Fruit fly (Drosophila melanogaster) whole organism, embryonic: ENCODE measurements around the gene CG4537.
A peak's percentile ranks its signal among the peaks of the same experiment; 100 is the strongest.

Experiments used
- Adf1 ChIP-seq: fragments of 200-800 bp; sonication (Bioruptor generic); IDR thresholded peaks from 2 replicates; pipeline ENCODE4 v1.3.6; 2022; ENCODE audit warnings: missing biosample characterization, missing genetic modification characterization
- B-H1 ChIP-seq: fragments of 200-800 bp; sonication (Bioruptor generic); IDR thresholded peaks from 3 replicates; pipeline ENCODE4 v1.3.6; 2022; ENCODE audit warnings: missing biosample characterization, missing genetic modification characterization
- BEAF-32 ChIP-seq: fragments of 200-800 bp; sonication (Bioruptor generic); optimal IDR thresholded peaks from 3 replicates; lab custom pipeline; 2017; ENCODE audit warnings: missing biosample characterization, missing genetic modification characterization, mild to moderate bottlenecking, moderate library complexity, missing genetic modification reagents
- Bteb2 ChIP-seq: fragments of 200-800 bp; sonication (Bioruptor generic); optimal IDR thresholded peaks from 2 replicates; lab custom pipeline; 2016; ENCODE audit warnings: missing biosample characterization, missing genetic modification characterization
- CG11504 ChIP-seq: fragments of 200-800 bp; sonication (Bioruptor generic); optimal IDR thresholded peaks from 3 replicates; lab custom pipeline; 2019; ENCODE audit warnings: missing biosample characterization, mild to moderate bottlenecking, missing genetic modification characterization, moderate library complexity
- CG12104 ChIP-seq: fragments of 200-800 bp; sonication (Bioruptor generic); optimal IDR thresholded peaks from 3 replicates; lab custom pipeline; 2016; ENCODE audit warnings: missing biosample characterization, missing genetic modification characterization
- CG12299 ChIP-seq: fragments of 200-800 bp; sonication (Bioruptor generic); optimal IDR thresholded peaks from 2 replicates; lab custom pipeline; 2018; ENCODE audit warnings: missing biosample characterization, mild to moderate bottlenecking, missing genetic modification characterization
- CG13287 ChIP-seq: fragments of 200-800 bp; sonication (Bioruptor generic); IDR thresholded peaks from 2 replicates; pipeline ENCODE4 v1.3.6; 2022; ENCODE audit warnings: missing biosample characterization, missing genetic modification characterization; ENCODE audit not compliant: partially characterized antibody
- CG14710 ChIP-seq: fragments of 200-800 bp; sonication (Bioruptor generic); optimal IDR thresholded peaks from 3 replicates; lab custom pipeline; 2019; ENCODE audit warnings: missing biosample characterization, mild to moderate bottlenecking, missing genetic modification characterization, moderate library complexity
- CG14860 ChIP-seq: fragments of 200-800 bp; sonication (Bioruptor generic); IDR thresholded peaks from 3 replicates; pipeline ENCODE4 v1.3.6; 2022; ENCODE audit warnings: missing biosample characterization, missing genetic modification characterization; ENCODE audit not compliant: partially characterized antibody
- CG1529 ChIP-seq: fragments of 200-800 bp; sonication (Bioruptor generic); optimal IDR thresholded peaks from 3 replicates; lab custom pipeline; 2018; ENCODE audit warnings: missing biosample characterization, missing genetic modification characterization
- CG1603 ChIP-seq: fragments of 200-800 bp; sonication (Bioruptor generic); optimal IDR thresholded peaks from 2 replicates; lab custom pipeline; 2019; ENCODE audit warnings: missing biosample characterization, mild to moderate bottlenecking, missing genetic modification characterization, moderate library complexity
- CG17328 ChIP-seq: fragments of 200-800 bp; sonication (Bioruptor generic); IDR thresholded peaks from 2 replicates; pipeline ENCODE4 v1.3.6; 2022; ENCODE audit warnings: missing biosample characterization, missing genetic modification characterization
- CG17361 ChIP-seq: fragments of 200-800 bp; sonication (Bioruptor generic); IDR thresholded peaks from 3 replicates; pipeline ENCODE4 v1.3.6; 2022; ENCODE audit warnings: missing biosample characterization, missing genetic modification characterization
- CG17385 ChIP-seq: fragments of 200-800 bp; sonication (Bioruptor generic); optimal IDR thresholded peaks from 3 replicates; lab custom pipeline; 2018; ENCODE audit warnings: missing biosample characterization, mild to moderate bottlenecking, missing genetic modification characterization
- CG17568 ChIP-seq: fragments of 200-800 bp; sonication (Bioruptor generic); optimal IDR thresholded peaks from 2 replicates; lab custom pipeline; 2018; ENCODE audit warnings: missing biosample characterization, mild to moderate bottlenecking, missing genetic modification characterization, moderate library complexity
- CG17912 ChIP-seq: fragments of 200-800 bp; sonication (Bioruptor generic); optimal IDR thresholded peaks from 2 replicates; lab custom pipeline; 2018; ENCODE audit warnings: missing biosample characterization, mild to moderate bottlenecking, missing genetic modification characterization
- CG1792 ChIP-seq: fragments of 200-800 bp; sonication (Bioruptor generic); optimal IDR thresholded peaks from 2 replicates; lab custom pipeline; 2016; ENCODE audit warnings: missing biosample characterization, missing genetic modification characterization
- CG2129 ChIP-seq: fragments of 200-800 bp; sonication (Bioruptor generic); IDR thresholded peaks from 2 replicates; pipeline ENCODE4 v1.3.6; 2022; ENCODE audit warnings: missing biosample characterization, missing genetic modification characterization; ENCODE audit not compliant: partially characterized antibody
- CG30020 ChIP-seq: fragments of 200-800 bp; optimal IDR thresholded peaks from 2 replicates; lab custom pipeline; 2019; ENCODE audit warnings: missing biosample characterization, mild to moderate bottlenecking, missing genetic modification characterization, moderate library complexity
- CG3163 ChIP-seq: fragments of 200-800 bp; sonication (Bioruptor generic); optimal IDR thresholded peaks from 3 replicates; lab custom pipeline; 2016; ENCODE audit warnings: missing biosample characterization, missing genetic modification characterization
- CG4360 ChIP-seq: fragments of 200-800 bp; sonication (Bioruptor generic); IDR thresholded peaks from 2 replicates; pipeline ENCODE4 v1.3.6; 2022; ENCODE audit warnings: missing biosample characterization, missing genetic modification characterization
- CG8478 ChIP-seq: fragments of >200 bp; optimal IDR thresholded peaks from 2 replicates; lab custom pipeline; 2018
- CG9437 ChIP-seq: fragments of 200-800 bp; sonication (Bioruptor generic); optimal IDR thresholded peaks from 2 replicates; lab custom pipeline; 2018; ENCODE audit warnings: missing biosample characterization, mild to moderate bottlenecking, missing genetic modification characterization
- D ChIP-seq, 2 experiments: fragments of 200-800 bp in 1 of 2; fragments of >200 bp in 1 of 2; sonication (Bioruptor generic) in 1 of 2; optimal IDR thresholded peaks; 2 replicates in 1 of 2; 3 replicates in 1 of 2; lab custom pipeline; 2017; ENCODE audit warnings: mild to moderate bottlenecking in 1 of 2, missing biosample characterization in 1 of 2, missing genetic modification characterization in 1 of 2, missing genetic modification reagents in 1 of 2
- Dek ChIP-seq: fragments of 200-800 bp; sonication (Bioruptor generic); optimal IDR thresholded peaks from 3 replicates; lab custom pipeline; 2019; ENCODE audit warnings: missing biosample characterization, mild to moderate bottlenecking, missing genetic modification characterization, moderate library complexity
- Dfd ChIP-seq, 2 experiments: fragments of >200 bp; optimal IDR thresholded peaks; 2 replicates each; lab custom pipeline; 2017; ENCODE audit warnings: missing biosample characterization in 2 of 2, missing genetic modification characterization in 2 of 2
- Ets97D ChIP-seq: fragments of 200-800 bp; sonication (Bioruptor generic); optimal IDR thresholded peaks from 3 replicates; lab custom pipeline; 2016; ENCODE audit warnings: missing biosample characterization, missing genetic modification characterization
- Hr39 ChIP-seq: fragments of >200 bp; optimal IDR thresholded peaks from 2 replicates; lab custom pipeline; 2017
- Hsf ChIP-seq: fragments of 200-800 bp; sonication (Bioruptor generic); optimal IDR thresholded peaks from 3 replicates; lab custom pipeline; 2016; ENCODE audit warnings: missing biosample characterization, missing genetic modification characterization
- Mes4 ChIP-seq: fragments of 200-800 bp; sonication (Bioruptor generic); optimal IDR thresholded peaks from 2 replicates; lab custom pipeline; 2016; ENCODE audit warnings: missing biosample characterization, missing genetic modification characterization
- NC2α ChIP-seq: fragments of 200-800 bp; sonication (Bioruptor generic); optimal IDR thresholded peaks from 2 replicates; lab custom pipeline; 2016; ENCODE audit warnings: missing biosample characterization, missing genetic modification characterization
- NC2β ChIP-seq: fragments of 200-800 bp; sonication (Bioruptor generic); optimal IDR thresholded peaks from 2 replicates; lab custom pipeline; 2016; ENCODE audit warnings: missing biosample characterization, missing genetic modification characterization
- Rfx ChIP-seq: fragments of 200-800 bp; sonication (Bioruptor generic); IDR thresholded peaks from 2 replicates; pipeline ENCODE4 v1.3.6; 2022; ENCODE audit warnings: missing biosample characterization, missing genetic modification characterization
- ase ChIP-seq: fragments of 200-800 bp; sonication (Bioruptor generic); IDR thresholded peaks from 3 replicates; pipeline ENCODE4 v1.3.6; 2022; ENCODE audit warnings: missing biosample characterization, missing genetic modification characterization
- ash1 ChIP-seq: fragments of 200-800 bp; sonication (Bioruptor generic); optimal IDR thresholded peaks from 2 replicates; lab custom pipeline; 2018; ENCODE audit warnings: missing biosample characterization, mild to moderate bottlenecking, missing genetic modification characterization
- ci ChIP-seq: fragments of 200-800 bp; sonication (Bioruptor generic); IDR thresholded peaks from 3 replicates; pipeline ENCODE4 v1.3.6; 2022; ENCODE audit warnings: missing biosample characterization, missing genetic modification characterization
- dati ChIP-seq: fragments of 200-800 bp; sonication (Bioruptor generic); IDR thresholded peaks from 2 replicates; pipeline ENCODE4 v1.3.6; 2022; ENCODE audit warnings: missing biosample characterization, missing genetic modification characterization
- dimm ChIP-seq: fragments of 200-800 bp; sonication (Bioruptor generic); IDR thresholded peaks from 2 replicates; pipeline ENCODE4 v1.3.6; 2022; ENCODE audit warnings: missing biosample characterization, missing genetic modification characterization
- en ChIP-seq: fragments of 200-800 bp; sonication (Bioruptor generic); optimal IDR thresholded peaks from 2 replicates; lab custom pipeline; 2016; ENCODE audit warnings: missing biosample characterization, missing genetic modification characterization
- fd96Cb ChIP-seq: fragments of 200-800 bp; sonication (Bioruptor generic); optimal IDR thresholded peaks from 2 replicates; lab custom pipeline; 2018; ENCODE audit warnings: missing biosample characterization, mild to moderate bottlenecking, missing genetic modification characterization, moderate library complexity
- gcm2 ChIP-seq: fragments of 200-800 bp; sonication (Bioruptor generic); optimal IDR thresholded peaks from 2 replicates; lab custom pipeline; 2016; ENCODE audit warnings: missing biosample characterization, missing genetic modification characterization
- mirr ChIP-seq: fragments of 200-800 bp; sonication (Bioruptor generic); optimal IDR thresholded peaks from 3 replicates; lab custom pipeline; 2018; ENCODE audit warnings: missing biosample characterization, mild to moderate bottlenecking, missing genetic modification characterization
- nerfin-1 ChIP-seq: fragments of 200-800 bp; sonication (Bioruptor generic); optimal IDR thresholded peaks from 3 replicates; lab custom pipeline; 2019; ENCODE audit warnings: missing biosample characterization, mild to moderate bottlenecking, missing genetic modification characterization, moderate library complexity
- peb ChIP-seq: fragments of 200-800 bp; sonication (Bioruptor generic); IDR thresholded peaks from 2 replicates; pipeline ENCODE4 v1.3.6; 2022; ENCODE audit warnings: missing biosample characterization, missing genetic modification characterization
- pho ChIP-seq: fragments of 200-800 bp; sonication (Bioruptor generic); optimal IDR thresholded peaks from 2 replicates; lab custom pipeline; 2016; ENCODE audit warnings: missing biosample characterization, missing genetic modification characterization
- run ChIP-seq: fragments of 200-800 bp; sonication (Bioruptor generic); optimal IDR thresholded peaks from 3 replicates; lab custom pipeline; 2018; ENCODE audit warnings: missing biosample characterization, mild to moderate bottlenecking, missing genetic modification characterization
- tna ChIP-seq: fragments of 200-800 bp; sonication (Bioruptor generic); IDR thresholded peaks from 2 replicates; pipeline ENCODE4 v1.3.6; 2022; ENCODE audit warnings: missing biosample characterization, missing genetic modification characterization; ENCODE audit not compliant: partially characterized antibody
- wek ChIP-seq: fragments of 200-800 bp; sonication (Bioruptor generic); optimal IDR thresholded peaks from 3 replicates; lab custom pipeline; 2018; ENCODE audit warnings: missing biosample characterization, mild to moderate bottlenecking, missing genetic modification characterization, moderate library complexity
- wor ChIP-seq: fragments of 200-800 bp; sonication (Bioruptor generic); IDR thresholded peaks from 2 replicates; pipeline ENCODE4 v1.3.6; 2022; ENCODE audit warnings: missing biosample characterization, missing genetic modification characterization
- zfh1 ChIP-seq: fragments of 200-800 bp; sonication (Bioruptor generic); IDR thresholded peaks from 3 replicates; pipeline ENCODE4 v1.3.6; 2022; ENCODE audit warnings: missing biosample characterization, missing genetic modification characterization

CG4537 gene

DNA sequence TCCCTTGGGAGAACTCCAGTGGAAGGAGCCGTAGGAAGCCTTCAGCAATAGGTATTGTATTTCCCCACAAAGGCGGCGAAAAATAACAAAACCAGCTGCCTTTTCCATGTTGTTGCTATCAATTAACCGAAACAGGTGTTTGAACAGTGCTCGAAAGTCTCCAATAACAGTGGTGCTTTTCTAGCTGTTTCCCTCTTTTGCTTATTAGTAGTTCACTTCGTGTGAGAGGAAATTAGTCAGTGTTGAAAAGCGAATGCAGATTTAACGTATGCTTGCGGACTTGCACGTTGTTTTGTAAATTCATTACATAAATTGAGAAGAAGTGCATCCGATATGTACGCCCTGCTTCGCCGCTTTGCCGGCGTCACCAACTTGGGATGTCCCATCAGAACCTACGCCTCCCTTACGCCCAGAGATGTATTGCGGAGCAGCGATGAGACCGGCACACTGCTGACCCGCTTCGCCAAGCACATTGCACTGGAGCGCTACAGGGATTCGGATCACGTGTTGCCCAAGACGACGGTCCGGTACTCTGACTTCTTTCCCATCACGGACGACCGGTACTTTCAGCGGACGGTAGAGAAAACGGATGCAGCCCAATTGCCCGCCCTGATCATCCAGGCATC lies 48.1 kb downstream of the CG4537 start, which contains the start of the genes Datp and CG4619 (continued):
- TF ChIP-seq run (tag; lab: Kevin White, UChicago) = no peak
- no peak for TF ChIP-seq CG12104 (GFP tag; lab: Kevin White, UChicago)
- no peak for TF ChIP-seq en (GFP tag; lab: Kevin White, UChicago)
- no peak for TF ChIP-seq dimm (GFP tag; lab: Robert Waterston, UW)
- TF ChIP-seq CG11504 = no peak
- peak; percentile 64 for TF ChIP-seq CG4360 (GFP tag; lab: Robert Waterston, UW)
- TF ChIP-seq CG1792 (GFP tag; lab: Kevin White, UChicago) = no peak
- peak; percentile 81 for TF ChIP-seq Rfx
- TF ChIP-seq Adf1 (GFP tag; lab: Robert Waterston, UW) = no peak
- peak; percentile 51 for TF ChIP-seq Ets97D
- TF ChIP-seq Bteb2 = no peak
- TF ChIP-seq ash1 (GFP tag; lab: Kevin White, UChicago) = no peak
- no peak for TF ChIP-seq Mes4 (GFP tag; lab: Kevin White, UChicago)
- no peak for TF ChIP-seq B-H1 (GFP tag; lab: Robert Waterston, UW)
- no peak for TF ChIP-seq Hr39 (lab: Kevin White, UChicago)
- no peak for TF ChIP-seq CG1529
- TF ChIP-seq CG17361 (GFP tag; lab: Robert Waterston, UW) = no peak
- TF ChIP-seq gcm2 (GFP tag; lab: Kevin White, UChicago) = no peak
- TF ChIP-seq BEAF-32 (GFP tag; lab: Kevin White, UChicago) = peak; percentile 23
- peak; percentile 23 for TF ChIP-seq Hsf (GFP tag; lab: Kevin White, UChicago)
- TF ChIP-seq CG9437 = peak; percentile 93
- TF ChIP-seq CG14710 (tag; lab: Kevin White, UChicago) = peak; percentile 37
- no peak for TF ChIP-seq CG12299 (tag; lab: Kevin White, UChicago)
- peak; percentile 38 for TF ChIP-seq pho
- TF ChIP-seq CG3163 (GFP tag; lab: Kevin White, UChicago) = peak; percentile 13
- TF ChIP-seq CG1603 (tag; lab: Kevin White, UChicago) = peak; percentile 74
- peak; percentile 53 for TF ChIP-seq mirr (GFP tag; lab: Kevin White, UChicago)
- no peak for TF ChIP-seq Dek (tag; lab: Kevin White, UChicago)
- TF ChIP-seq D (optimal IDR thresholded peaks at IDR 0.05; lab: Kevin White, UChicago) = no peak
- no peak for TF ChIP-seq D (GFP tag; optimal IDR thresholded peaks at IDR 0.05; lab: Kevin White, UChicago)
- TF ChIP-seq wor (GFP tag; lab: Robert Waterston, UW) = no peak
- no peak for TF ChIP-seq CG2129 (GFP tag; lab: Robert Waterston, UW)
- no peak for TF ChIP-seq CG8478
- TF ChIP-seq tna (GFP tag; lab: Robert Waterston, UW) = no peak
- TF ChIP-seq CG14860 (GFP tag; lab: Robert Waterston, UW) = 0 out of 3 replicates have a peak, but pooled peaks have one; percentile 7
- TF ChIP-seq wek = no peak
- TF ChIP-seq CG17328 (GFP tag; lab: Robert Waterston, UW) = peak; percentile 29; the same call in 1 of the 2 replicates
- TF ChIP-seq CG30020 (tag; lab: Kevin White, UChicago) = no peak
- TF ChIP-seq peb (GFP tag; lab: Robert Waterston, UW) = no peak
- no peak for TF ChIP-seq fd96Cb (tag; lab: Kevin White, UChicago)
- peak; percentile 56 for TF ChIP-seq CG17912 (GFP tag; lab: Kevin White, UChicago)
- TF ChIP-seq NC2β (GFP tag; lab: Kevin White, UChicago) = peak; percentile 22
- TF ChIP-seq nerfin-1 = no peak
- TF ChIP-seq NC2α (GFP tag; lab: Kevin White, UChicago) = no peak
- TF ChIP-seq CG13287 = peak; percentile 26; the same call in 1 of the 2 replicates
- no peak for TF ChIP-seq Dfd (GFP tag; optimal IDR thresholded peaks at IDR 0.05; lab: Kevin White, UChicago)
- TF ChIP-seq CG17568 (GFP tag; lab: Kevin White, UChicago) = no peak
- TF ChIP-seq CG17385 (GFP tag; lab: Kevin White, UChicago) = peak; percentile 56
- no peak for TF ChIP-seq ase
- no peak for TF ChIP-seq dati
- TF ChIP-seq zfh1 (GFP tag; lab: Robert Waterston, UW) = peak; percentile 52; the same call in 2 of the 3 replicates
- TF ChIP-seq ci (GFP tag; lab: Robert Waterston, UW) = peak; percentile 65
